Worm (Caenorhabditis elegans): Measurements from ENCODE around the gene T21C12.4.

DNA sequence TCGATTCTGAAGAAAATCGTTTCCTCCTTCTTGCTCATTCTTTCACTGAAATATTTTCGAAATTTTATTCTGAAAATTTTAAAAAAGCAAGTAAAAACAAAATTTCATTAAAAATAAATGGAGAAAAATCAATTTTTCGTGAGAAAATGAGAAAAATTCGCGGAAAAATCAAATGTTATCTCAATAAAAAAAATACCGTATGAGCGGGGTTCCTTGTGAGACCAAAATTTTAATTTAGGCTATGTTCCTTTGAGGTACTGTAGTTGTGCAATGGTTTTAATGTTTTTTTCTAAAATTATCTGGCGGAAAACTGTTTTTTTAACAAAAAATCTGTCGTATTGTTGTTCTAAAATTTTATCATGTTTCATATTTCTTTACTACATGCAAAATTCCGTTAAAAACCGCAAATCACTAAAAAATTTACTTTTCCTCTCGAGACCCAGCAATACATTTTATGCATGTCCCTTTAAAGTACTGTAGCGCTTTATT is 42.4 kb upstream of the T21C12.4 start, which contains the start of gene epg-6:
- TF ChIP-seq snpc-4 (tag; optimal IDR thresholded peaks at IDR 0.05) (no peak), ztf-11 (tag; optimal IDR thresholded peaks at IDR 0.05) (no peak), lsy-2 (tag; optimal IDR thresholded peaks at IDR 0.05) (no peak)
